Worm (Caenorhabditis elegans): Measurements from ENCODE around the gene unc-50.

Gene unc-50

ce11 chrIII:10318062-10318609 lies at the start of gene unc-50, which contains the start of gene ostf-4:
TSS of gene unc-50 (minus strand) at chrIII:10318162.
TSS of gene ostf-4 (minus strand) at chrIII:10318559.
- TF ChIP-seq lin-13 (GFP tag; optimal IDR thresholded peaks at IDR 0.05) = no peak
- no peak for TF ChIP-seq aly-2 (tag; optimal IDR thresholded peaks at IDR 0.05)
- TF ChIP-seq blmp-1 (tag; optimal IDR thresholded peaks at IDR 0.05) = no peak
- no peak for TF ChIP-seq ces-1 (GFP tag; optimal IDR thresholded peaks at IDR 0.05)
- no peak for TF ChIP-seq nhr-237 (tag; optimal IDR thresholded peaks at IDR 0.05)
- no peak for TF ChIP-seq jun-1 (tag; optimal IDR thresholded peaks at IDR 0.05)
- TF ChIP-seq snpc-4 (tag; optimal IDR thresholded peaks at IDR 0.05) = no peak
- no peak for TF ChIP-seq nhr-90 (tag; optimal IDR thresholded peaks at IDR 0.05; ENCODE audit: poor library complexity)
- TF ChIP-seq dsc-1 (tag; optimal IDR thresholded peaks at IDR 0.05) = no peak
- TF ChIP-seq sptf-1 (tag; optimal IDR thresholded peaks at IDR 0.05) = no peak
- TF ChIP-seq alr-1 (tag; optimal IDR thresholded peaks at IDR 0.05; ENCODE audit: borderline replicate concordance) = no peak
- no peak for TF ChIP-seq xbp-1 (tag; optimal IDR thresholded peaks at IDR 0.05)
- no peak for TF ChIP-seq hlh-17 (GFP tag; optimal IDR thresholded peaks at IDR 0.05; ENCODE audit: borderline replicate concordance)
- no peak for TF ChIP-seq mab-9 (GFP tag; IDR thresholded peaks at IDR 0.05)
- TF ChIP-seq C04F5.9 (tag; optimal IDR thresholded peaks at IDR 0.05) = no peak
- TF ChIP-seq swsn-7 (tag; optimal IDR thresholded peaks at IDR 0.05) = no peak
- TF ChIP-seq unc-98 (GFP tag; IDR thresholded peaks at IDR 0.05) = no peak
- no peak for TF ChIP-seq zip-4 (GFP tag; optimal IDR thresholded peaks at IDR 0.05)
- no peak for TF ChIP-seq aha-1 (tag; optimal IDR thresholded peaks at IDR 0.05)
- no peak for TF ChIP-seq tlp-1 (tag; optimal IDR thresholded peaks at IDR 0.05)

- TF ChIP-seq lin-14 (GFP tag; optimal IDR thresholded peaks at IDR 0.05) (peak; percentile 58), sup-37 (GFP tag; optimal IDR thresholded peaks at IDR 0.05) (no peak), nhr-47 (tag; optimal IDR thresholded peaks at IDR 0.05) (peak; percentile 30), lsy-2 (tag; optimal IDR thresholded peaks at IDR 0.05) (peak in 1 of 2 experiments; percentile 26), fkh-8 (tag; optimal IDR thresholded peaks at IDR 0.05) (peak; percentile 69), mep-1 (tag; optimal IDR thresholded peaks at IDR 0.05) (peak; percentile 11), efl-1 (optimal IDR thresholded peaks at IDR 0.05) (no peak), efl-1 (GFP tag; optimal IDR thresholded peaks at IDR 0.05 in 1 of 2) (peak in 1 of 2 experiments; percentile 85), egl-13 (tag; optimal IDR thresholded peaks at IDR 0.05) (peak; percentile 27), swsn-7 (tag; optimal IDR thresholded peaks at IDR 0.05) (peak; percentile 11), unc-86 (tag; optimal IDR thresholded peaks at IDR 0.05) (peak; percentile 6), ceh-82 (tag; optimal IDR thresholded peaks at IDR 0.05) (peak in 1 of 3 experiments; percentile 40), nhr-84 (tag; optimal IDR thresholded peaks at IDR 0.05) (no peak), elt-2 (tag; optimal IDR thresholded peaks at IDR 0.05) (no peak)
Measured at ce11 chrIII:10367355-10367909, 49.5 kb upstream of the unc-50 start.

ce11 chrIII:10364656-10365055 lies 46.7 kb upstream of the unc-50 start, which contains the start of gene tbc-8:
TSS of gene tbc-8 (plus strand) at chrIII:10364956.
- TF ChIP-seq unc-130 (tag; optimal IDR thresholded peaks at IDR 0.05) (no peak), ceh-63 (GFP tag; optimal IDR thresholded peaks at IDR 0.05) (no peak), tlp-1 (tag; optimal IDR thresholded peaks at IDR 0.05) (no peak), egl-27 (tag; optimal IDR thresholded peaks at IDR 0.05) (no peak), ets-5 (GFP tag; IDR thresholded peaks at IDR 0.05) (no peak), swsn-7 (tag; optimal IDR thresholded peaks at IDR 0.05) (no peak), aly-2 (tag; optimal IDR thresholded peaks at IDR 0.05) (no peak), sptf-1 (tag; optimal IDR thresholded peaks at IDR 0.05) (no peak), pqm-1 (tag; optimal IDR thresholded peaks at IDR 0.05) (no peak), nhr-19 (GFP tag; conservative IDR thresholded peaks at IDR 0.05) (no peak), nhr-84 (tag; optimal IDR thresholded peaks at IDR 0.05) (no peak), snpc-4 (tag; optimal IDR thresholded peaks at IDR 0.05) (no peak), lin-39 (tag; optimal IDR thresholded peaks at IDR 0.05) (no peak), hlh-17 (GFP tag; optimal IDR thresholded peaks at IDR 0.05; ENCODE audit: borderline replicate concordance) (no peak), nhr-47 (tag; optimal IDR thresholded peaks at IDR 0.05) (no peak)

All from whole organism, L1 larva.